Worm (Caenorhabditis elegans) whole organism, young adult: ENCODE measurements around the gene R05A10.7.

ENCODE experiments used
- B0019.2 ChIP-seq: fragments of 200-800 bp; sonication (Bioruptor generic); conservative IDR thresholded peaks from 2 replicates; pipeline ENCODE4 v1.3.6; 2022; ENCODE audit warnings: missing genetic modification reagents, missing genetic modification characterization, missing compliant biosample characterization
- B0035.1 ChIP-seq: sonication (generic microtip); optimal IDR thresholded peaks from 2 replicates; lab custom pipeline; 2016; ENCODE audit warnings: missing genetic modification characterization, mild to moderate bottlenecking, missing compliant biosample characterization, missing genotype, missing genetic modification reagents
- C06A6.2 ChIP-seq: fragments of 200-800 bp; sonication (Bioruptor generic); conservative IDR thresholded peaks from 2 replicates; pipeline ENCODE4 v1.3.6; 2022; ENCODE audit warnings: missing genetic modification characterization, missing compliant biosample characterization
- F23B12.7 ChIP-seq: sonication (generic microtip); optimal IDR thresholded peaks from 2 replicates; lab custom pipeline; 2017; ENCODE audit warnings: missing genetic modification characterization, mild to moderate bottlenecking, missing compliant biosample characterization, antibody characterized with exemption, moderate library complexity; ENCODE audit not compliant: insufficient read depth
- F49E8.2 ChIP-seq: sonication (generic microtip); optimal IDR thresholded peaks from 3 replicates; lab custom pipeline; 2017; ENCODE audit warnings: missing genetic modification characterization, mild to moderate bottlenecking, missing compliant biosample characterization, antibody characterized with exemption, moderate library complexity; ENCODE audit not compliant: insufficient read depth
- T07F8.4 ChIP-seq: sonication (generic microtip); optimal IDR thresholded peaks from 2 replicates; lab custom pipeline; 2016; ENCODE audit warnings: mild to moderate bottlenecking, missing genetic modification characterization, moderate library complexity, missing compliant biosample characterization
- Y53F4B.3 ChIP-seq: fragments of 200-800 bp; sonication (Bioruptor generic); IDR thresholded peaks from 2 replicates; pipeline ENCODE4 v1.3.6; 2022; ENCODE audit warnings: missing genetic modification reagents, missing genetic modification characterization, missing compliant biosample characterization
- Y95B8A.8 ChIP-seq: fragments of 200-800 bp; sonication (Bioruptor generic); IDR thresholded peaks from 2 replicates; pipeline ENCODE4 v1.3.6; 2022; ENCODE audit warnings: missing genetic modification reagents, missing genetic modification characterization, missing compliant biosample characterization
- ZK185.1 ChIP-seq: sonication (generic microtip); optimal IDR thresholded peaks from 2 replicates; lab custom pipeline; 2016; ENCODE audit warnings: mild to moderate bottlenecking, missing genetic modification characterization, missing compliant biosample characterization; ENCODE audit not compliant: poor library complexity, severe bottlenecking
- akir-1 ChIP-seq: fragments of 200-800 bp; sonication (Bioruptor generic); optimal IDR thresholded peaks from 2 replicates; lab custom pipeline; 2018; ENCODE audit warnings: mild to moderate bottlenecking, missing genetic modification characterization, moderate library complexity, missing compliant biosample characterization
- attf-3 ChIP-seq: fragments of 200-800 bp; sonication (Bioruptor generic); conservative IDR thresholded peaks from 2 replicates; pipeline ENCODE4 v1.3.6; 2022; ENCODE audit warnings: missing genetic modification reagents, missing genetic modification characterization, missing compliant biosample characterization
- ccch-3 ChIP-seq: fragments of 200-800 bp; sonication (Bioruptor generic); optimal IDR thresholded peaks from 2 replicates; lab custom pipeline; 2018; ENCODE audit warnings: mild to moderate bottlenecking, missing genetic modification characterization, missing compliant biosample characterization
- cebp-2 ChIP-seq: fragments of 200-800 bp; sonication (Bioruptor generic); IDR thresholded peaks from 2 replicates; pipeline ENCODE4 v1.3.6; 2022; ENCODE audit warnings: missing genetic modification characterization, missing compliant biosample characterization
- ceh-100 ChIP-seq: fragments of 200-800 bp; sonication (Bioruptor generic); IDR thresholded peaks from 2 replicates; pipeline ENCODE4 v1.3.6; 2022; ENCODE audit warnings: missing genetic modification reagents, missing genetic modification characterization, missing compliant biosample characterization
- ceh-79 ChIP-seq: sonication (generic microtip); optimal IDR thresholded peaks from 2 replicates; lab custom pipeline; 2017; ENCODE audit warnings: mild to moderate bottlenecking, missing genetic modification characterization, missing compliant biosample characterization
- efl-1 ChIP-seq: fragments of 150-350 bp; optimal IDR thresholded peaks from 2 replicates; lab custom pipeline; 2014; ENCODE audit warnings: missing biosample characterization, missing genetic modification reagents, missing genetic modification characterization
- gei-17 ChIP-seq: fragments of 200-800 bp; sonication (Bioruptor generic); optimal IDR thresholded peaks from 2 replicates; lab custom pipeline; 2018; ENCODE audit warnings: mild to moderate bottlenecking, missing genetic modification characterization, missing compliant biosample characterization
- hmg-20 ChIP-seq: fragments of 200-800 bp; sonication (Bioruptor generic); IDR thresholded peaks from 2 replicates; pipeline ENCODE4 v1.3.6; 2022; ENCODE audit warnings: missing genetic modification reagents, missing genetic modification characterization, missing compliant biosample characterization
- lin-40 ChIP-seq: sonication (generic microtip); optimal IDR thresholded peaks from 2 replicates; lab custom pipeline; 2016; ENCODE audit warnings: missing genetic modification characterization, mild to moderate bottlenecking, missing compliant biosample characterization, missing genotype, missing genetic modification reagents
- lsl-1 ChIP-seq: fragments of 200-800 bp; sonication (Bioruptor generic); optimal IDR thresholded peaks from 2 replicates; lab custom pipeline; 2018; ENCODE audit warnings: mild to moderate bottlenecking, missing genetic modification characterization, moderate library complexity, missing compliant biosample characterization
- lsy-27 ChIP-seq: sonication (generic microtip); optimal IDR thresholded peaks from 2 replicates; lab custom pipeline; 2017; ENCODE audit warnings: missing genetic modification characterization, mild to moderate bottlenecking, missing compliant biosample characterization, antibody characterized with exemption, missing genotype, borderline replicate concordance; ENCODE audit not compliant: insufficient read depth
- madf-10 ChIP-seq: sonication (generic microtip); optimal IDR thresholded peaks from 2 replicates; lab custom pipeline; 2016; ENCODE audit warnings: mild to moderate bottlenecking, missing genetic modification characterization, missing compliant biosample characterization
- madf-8 ChIP-seq: fragments of 200-800 bp; sonication (Bioruptor generic); conservative IDR thresholded peaks from 2 replicates; pipeline ENCODE4 v1.3.6; 2022; ENCODE audit warnings: missing genetic modification reagents, missing genetic modification characterization, missing compliant biosample characterization
- nhr-90 ChIP-seq: sonication (generic microtip); optimal IDR thresholded peaks from 2 replicates; lab custom pipeline; 2016; ENCODE audit warnings: missing genotype, mild to moderate bottlenecking, missing genetic modification characterization, missing compliant biosample characterization
- rcor-1 ChIP-seq: fragments of 200-800 bp; sonication (Bioruptor generic); IDR thresholded peaks from 2 replicates; pipeline ENCODE4 v1.3.6; 2022; ENCODE audit warnings: missing genetic modification reagents, missing genetic modification characterization, missing compliant biosample characterization
- repo-1 ChIP-seq: sonication (generic microtip); optimal IDR thresholded peaks from 2 replicates; lab custom pipeline; 2017; ENCODE audit warnings: mild to moderate bottlenecking, missing genetic modification characterization, missing compliant biosample characterization
- snpc-4 ChIP-seq, 5 experiments: fragments of 150-350 bp in 1 of 5; sonication (generic microtip) in 4 of 5; optimal IDR thresholded peaks; 2 replicates each; lab custom pipeline; 2014 to 2018; ENCODE audit warnings: missing genetic modification characterization in 5 of 5, missing biosample characterization in 3 of 5, antibody characterized with exemption in 2 of 5, mild to moderate bottlenecking in 2 of 5, missing compliant biosample characterization in 2 of 5, missing genotype in 2 of 5, moderate library complexity in 2 of 5, missing genetic modification reagents in 1 of 5
- unc-62 ChIP-seq: fragments of 150-350 bp; optimal IDR thresholded peaks from 2 replicates; lab custom pipeline; 2014; ENCODE audit warnings: missing biosample characterization, missing genetic modification reagents, missing genetic modification characterization
- zfh-2 ChIP-seq: fragments of 200-800 bp; sonication (Bioruptor generic); conservative IDR thresholded peaks from 2 replicates; pipeline ENCODE4 v1.3.6; 2022; ENCODE audit warnings: missing genetic modification reagents, missing genetic modification characterization, missing compliant biosample characterization
- ztf-28 ChIP-seq: fragments of 200-800 bp; sonication (Bioruptor generic); IDR thresholded peaks from 2 replicates; pipeline ENCODE4 v1.3.6; 2022; ENCODE audit warnings: missing genetic modification reagents, missing genetic modification characterization, missing compliant biosample characterization

The R05A10.7 gene

ce11 chrIV:14182077-14182476 lies 19.4 kb upstream of the R05A10.7 start, which contains the start of gene R05A10.1:
TSS of gene R05A10.1 (plus strand) at chrIV:14182377.
- TF ChIP-seq snpc-4 (GFP tag; optimal IDR thresholded peaks at IDR 0.05; lab: Kevin White, UChicago) (peak; percentile 30), snpc-4 (tag; optimal IDR thresholded peaks at IDR 0.05; lab: Kevin White, UChicago) (no peak), B0019.2 (GFP tag; lab: Robert Waterston, UW) (no peak)

ce11 chrIV:14177058-14177457 lies 14.4 kb upstream of the R05A10.7 start, which contains the start of gene R05A10.2:
TSS of gene R05A10.2 (plus strand) at chrIV:14177271.
- TF ChIP-seq madf-8: no peak
- no peak for TF ChIP-seq zfh-2 (GFP tag; lab: Robert Waterston, UW)
- TF ChIP-seq madf-10 (tag; lab: Kevin White, UChicago): no peak
- no peak for TF ChIP-seq T07F8.4 (tag; lab: Kevin White, UChicago)
- TF ChIP-seq, all 124 proteins: peak for 0

- TF ChIP-seq F23B12.7 (tag; lab: Kevin White, UChicago) (no peak), ceh-100 (GFP tag; lab: Robert Waterston, UW) (no peak), attf-3 (GFP tag; lab: Robert Waterston, UW) (no peak), ceh-79 (tag; lab: Kevin White, UChicago) (no peak), ZK185.1 (tag; lab: Kevin White, UChicago) (no peak), Y53F4B.3 (GFP tag; lab: Robert Waterston, UW) (no peak), lin-40 (tag; lab: Kevin White, UChicago) (no peak)
These were observed 13.7 kb upstream of the R05A10.7 start, which contains the start of gene R05A10.3 for ce11 chrIV:14176373-14176772. TSS of gene R05A10.3 (minus strand) at chrIV:14176473.

ce11 chrIV:14172181-14172580 lies 9.5 kb upstream of the R05A10.7 start, which contains the start of gene R05A10.4:
TSS of gene R05A10.4 (plus strand) at chrIV:14172481.
- TF ChIP-seq ccch-3 (no peak), lsl-1 (no peak), C06A6.2 (no peak), B0035.1 (no peak), efl-1 (GFP tag; lab: Kevin White, UChicago) (no peak), Y95B8A.8 (no peak), ZK185.1 (tag; lab: Kevin White, UChicago) (no peak), rcor-1 (GFP tag; lab: Robert Waterston, UW) (no peak), hmg-20 (GFP tag; lab: Robert Waterston, UW) (no peak)

ce11 chrIV:14165476-14165875 lies 2.8 kb upstream of the R05A10.7 start, which contains the start of gene R05A10.6:
TSS of gene R05A10.6 (plus strand) at chrIV:14165776.
- TF ChIP-seq gei-17 (GFP tag; lab: Kevin White, UChicago): no peak
- TF ChIP-seq ceh-79 (tag; lab: Kevin White, UChicago): no peak
- no peak for TF ChIP-seq B0019.2 (GFP tag; lab: Robert Waterston, UW)
- no peak for TF ChIP-seq unc-62 (GFP tag; lab: Kevin White, UChicago)
- TF ChIP-seq akir-1 (GFP tag; lab: Kevin White, UChicago): no peak
- TF ChIP-seq F49E8.2 (tag; lab: Kevin White, UChicago): no peak
- no peak for TF ChIP-seq cebp-2 (GFP tag; lab: Robert Waterston, UW)
- TF ChIP-seq lin-40 (tag; lab: Kevin White, UChicago): no peak
- no peak for TF ChIP-seq repo-1 (tag; lab: Kevin White, UChicago)
- no peak for TF ChIP-seq nhr-90 (tag; lab: Kevin White, UChicago)
- TF ChIP-seq lsy-27 (tag; lab: Kevin White, UChicago): no peak
- no peak for TF ChIP-seq ztf-28 (GFP tag; lab: Robert Waterston, UW)
